Fruit fly (Drosophila melanogaster) whole organism, embryonic: ENCODE data around the gene CG46307.

ENCODE experiments used
- Abd-B ChIP-seq: fragments of 200-800 bp; sonication (Bioruptor generic); optimal IDR thresholded peaks from 2 replicates; lab custom pipeline; 2018; ENCODE audit warnings: missing biosample characterization, mild to moderate bottlenecking, missing genetic modification characterization, moderate library complexity
- Antp ChIP-seq: fragments of 200-800 bp; sonication (Bioruptor generic); optimal IDR thresholded peaks from 3 replicates; lab custom pipeline; 2016; ENCODE audit warnings: missing biosample characterization, missing genetic modification characterization
- BEAF-32 ChIP-seq: fragments of 200-800 bp; sonication (Bioruptor generic); optimal IDR thresholded peaks from 3 replicates; lab custom pipeline; 2017; ENCODE audit warnings: missing biosample characterization, missing genetic modification characterization, mild to moderate bottlenecking, moderate library complexity, missing genetic modification reagents
- CG11398 ChIP-seq: fragments of 200-800 bp; sonication (Bioruptor generic); optimal IDR thresholded peaks from 2 replicates; lab custom pipeline; 2016; ENCODE audit warnings: missing biosample characterization, missing genetic modification characterization
- CG12659 ChIP-seq: fragments of 200-800 bp; sonication (Bioruptor generic); optimal IDR thresholded peaks from 3 replicates; lab custom pipeline; 2017; ENCODE audit warnings: mild to moderate bottlenecking, missing biosample characterization, missing genetic modification reagents, missing genetic modification characterization
- CG1603 ChIP-seq: fragments of 200-800 bp; sonication (Bioruptor generic); optimal IDR thresholded peaks from 2 replicates; lab custom pipeline; 2019; ENCODE audit warnings: missing biosample characterization, mild to moderate bottlenecking, missing genetic modification characterization, moderate library complexity
- CG2678 ChIP-seq: fragments of 200-800 bp; sonication (Bioruptor generic); optimal IDR thresholded peaks from 3 replicates; lab custom pipeline; 2019; ENCODE audit warnings: missing biosample characterization, mild to moderate bottlenecking, missing genetic modification characterization, moderate library complexity
- CG5245 ChIP-seq: fragments of 200-800 bp; sonication (Bioruptor generic); optimal IDR thresholded peaks from 3 replicates; lab custom pipeline; 2016; ENCODE audit warnings: missing biosample characterization, missing genetic modification characterization
- CG6175 ChIP-seq: fragments of 200-800 bp; sonication (Bioruptor generic); IDR thresholded peaks from 3 replicates; pipeline ENCODE4 v1.3.6; 2022; ENCODE audit warnings: missing biosample characterization, missing genetic modification characterization
- CG6683 ChIP-seq: fragments of 200-800 bp; sonication (Bioruptor generic); optimal IDR thresholded peaks from 2 replicates; lab custom pipeline; 2017; ENCODE audit warnings: missing biosample characterization, mild to moderate bottlenecking, missing genetic modification characterization, missing genetic modification reagents
- CG6689 ChIP-seq: fragments of 200-800 bp; sonication (Bioruptor generic); IDR thresholded peaks from 2 replicates; pipeline ENCODE4 v1.3.6; 2022; ENCODE audit warnings: missing biosample characterization, missing genetic modification characterization
- CG6765 ChIP-seq: fragments of 200-800 bp; sonication (Bioruptor generic); optimal IDR thresholded peaks from 3 replicates; lab custom pipeline; 2017; ENCODE audit warnings: missing biosample characterization, mild to moderate bottlenecking, missing genetic modification characterization
- CG9215 ChIP-seq: fragments of 200-800 bp; sonication (Bioruptor generic); IDR thresholded peaks from 2 replicates; pipeline ENCODE4 v1.3.6; 2022; ENCODE audit warnings: missing biosample characterization, missing genetic modification characterization
- CG9817 ChIP-seq: fragments of 200-800 bp; sonication (Bioruptor generic); optimal IDR thresholded peaks from 2 replicates; lab custom pipeline; 2018; ENCODE audit warnings: missing biosample characterization, mild to moderate bottlenecking, missing genetic modification characterization, moderate library complexity
- CoRest ChIP-seq: fragments of 200-800 bp; sonication (Bioruptor generic); optimal IDR thresholded peaks from 3 replicates; lab custom pipeline; 2018; ENCODE audit warnings: missing biosample characterization, mild to moderate bottlenecking, missing genetic modification characterization, moderate library complexity
- Elba2 ChIP-seq: fragments of 200-800 bp; sonication (Bioruptor generic); optimal IDR thresholded peaks from 3 replicates; lab custom pipeline; 2016; ENCODE audit warnings: missing biosample characterization, missing genetic modification characterization
- Ets97D ChIP-seq: fragments of 200-800 bp; sonication (Bioruptor generic); optimal IDR thresholded peaks from 3 replicates; lab custom pipeline; 2016; ENCODE audit warnings: missing biosample characterization, missing genetic modification characterization
- HHEX ChIP-seq: fragments of 200-800 bp; sonication (Bioruptor generic); optimal IDR thresholded peaks from 3 replicates; lab custom pipeline; 2017; ENCODE audit warnings: missing biosample characterization, mild to moderate bottlenecking, missing genetic modification characterization, missing genetic modification reagents
- HmgZ ChIP-seq: fragments of 200-800 bp; sonication (Bioruptor generic); optimal IDR thresholded peaks from 2 replicates; lab custom pipeline; 2018; ENCODE audit warnings: missing biosample characterization, mild to moderate bottlenecking, missing genetic modification characterization
- Hr51 ChIP-seq, 2 experiments: fragments of 200-800 bp; sonication (Bioruptor generic); optimal IDR thresholded peaks; 2 replicates in 1 of 2; 3 replicates in 1 of 2; lab custom pipeline; 2016 to 2018; ENCODE audit warnings: missing biosample characterization in 2 of 2, missing genetic modification characterization in 2 of 2, mild to moderate bottlenecking in 1 of 2, moderate library complexity in 1 of 2
- Hsf ChIP-seq: fragments of 200-800 bp; sonication (Bioruptor generic); optimal IDR thresholded peaks from 3 replicates; lab custom pipeline; 2016; ENCODE audit warnings: missing biosample characterization, missing genetic modification characterization
- Mad ChIP-seq: fragments of 200-800 bp; sonication (Bioruptor generic); optimal IDR thresholded peaks from 2 replicates; lab custom pipeline; 2016; ENCODE audit warnings: missing biosample characterization, missing genetic modification characterization
- Mrtf ChIP-seq: fragments of 200-800 bp; sonication (Bioruptor generic); IDR thresholded peaks from 3 replicates; pipeline ENCODE4 v1.3.6; 2022; ENCODE audit warnings: missing biosample characterization, missing genetic modification characterization
- Neu2 ChIP-seq: fragments of 200-800 bp; sonication (Bioruptor generic); optimal IDR thresholded peaks from 3 replicates; lab custom pipeline; 2016; ENCODE audit warnings: missing biosample characterization, missing genetic modification characterization, borderline replicate concordance
- Nf-YA ChIP-seq: fragments of 200-800 bp; sonication (Bioruptor generic); IDR thresholded peaks from 2 replicates; pipeline ENCODE4 v1.3.6; 2022; ENCODE audit warnings: missing biosample characterization, missing genetic modification characterization
- Nf-YB ChIP-seq: fragments of 200-800 bp; sonication (Bioruptor generic); optimal IDR thresholded peaks from 3 replicates; lab custom pipeline; 2019; ENCODE audit warnings: missing biosample characterization, mild to moderate bottlenecking, missing genetic modification characterization, moderate library complexity
- NfI ChIP-seq: fragments of 200-800 bp; sonication (Bioruptor generic); optimal IDR thresholded peaks from 3 replicates; lab custom pipeline; 2018; ENCODE audit warnings: missing biosample characterization, mild to moderate bottlenecking, missing genetic modification characterization, moderate library complexity
- Oaz ChIP-seq: fragments of 200-800 bp; sonication (Bioruptor generic); IDR thresholded peaks from 2 replicates; pipeline ENCODE4 v1.3.6; 2022; ENCODE audit warnings: missing biosample characterization, missing genetic modification characterization
- PHDP ChIP-seq: fragments of 200-800 bp; sonication (Bioruptor generic); optimal IDR thresholded peaks from 3 replicates; lab custom pipeline; 2018; ENCODE audit warnings: missing biosample characterization, mild to moderate bottlenecking, missing genetic modification characterization, moderate library complexity
- Poxn ChIP-seq: fragments of 200-800 bp; sonication (Bioruptor generic); IDR thresholded peaks from 2 replicates; pipeline ENCODE4 v1.3.6; 2022; ENCODE audit warnings: missing biosample characterization, missing genetic modification characterization
- Sox100B ChIP-seq: fragments of 200-800 bp; sonication (Bioruptor generic); optimal IDR thresholded peaks from 3 replicates; lab custom pipeline; 2018; ENCODE audit warnings: missing biosample characterization, mild to moderate bottlenecking, missing genetic modification characterization
- Ssrp ChIP-seq: fragments of 200-800 bp; sonication (Bioruptor generic); optimal IDR thresholded peaks from 2 replicates; lab custom pipeline; 2018; ENCODE audit warnings: missing biosample characterization, mild to moderate bottlenecking, missing genetic modification characterization, moderate library complexity
- Taf1 ChIP-seq: fragments of 200-800 bp; sonication (Bioruptor generic); IDR thresholded peaks from 2 replicates; pipeline ENCODE4 v1.3.6; 2022; ENCODE audit warnings: missing biosample characterization, missing genetic modification characterization
- al ChIP-seq: fragments of 200-800 bp; sonication (Bioruptor generic); IDR thresholded peaks from 2 replicates; pipeline ENCODE4 v1.3.6; 2022; ENCODE audit warnings: missing biosample characterization, missing genetic modification characterization
- aop ChIP-seq: fragments of 200-800 bp; sonication (Bioruptor generic); IDR thresholded peaks from 2 replicates; pipeline ENCODE4 v1.3.6; 2022; ENCODE audit warnings: missing biosample characterization, missing genetic modification characterization
- ase ChIP-seq: fragments of 200-800 bp; sonication (Bioruptor generic); IDR thresholded peaks from 3 replicates; pipeline ENCODE4 v1.3.6; 2022; ENCODE audit warnings: missing biosample characterization, missing genetic modification characterization
- cg ChIP-seq: fragments of 200-800 bp; sonication (Bioruptor generic); optimal IDR thresholded peaks from 3 replicates; lab custom pipeline; 2019; ENCODE audit warnings: missing biosample characterization, mild to moderate bottlenecking, missing genetic modification characterization, moderate library complexity
- da ChIP-seq: fragments of 200-800 bp; sonication (Bioruptor generic); optimal IDR thresholded peaks from 2 replicates; lab custom pipeline; 2016; ENCODE audit warnings: missing biosample characterization, missing genetic modification characterization
- danr ChIP-seq: fragments of 200-800 bp; sonication (Bioruptor generic); IDR thresholded peaks from 2 replicates; pipeline ENCODE4 v1.3.6; 2022; ENCODE audit warnings: missing biosample characterization, missing genetic modification characterization
- dimm ChIP-seq: fragments of 200-800 bp; sonication (Bioruptor generic); IDR thresholded peaks from 2 replicates; pipeline ENCODE4 v1.3.6; 2022; ENCODE audit warnings: missing biosample characterization, missing genetic modification characterization
- fd3F ChIP-seq: fragments of 200-800 bp; sonication (Bioruptor generic); optimal IDR thresholded peaks from 2 replicates; lab custom pipeline; 2018; ENCODE audit warnings: missing biosample characterization, mild to moderate bottlenecking, missing genetic modification characterization, moderate library complexity
- fu2 ChIP-seq: fragments of 200-800 bp; sonication (Bioruptor generic); optimal IDR thresholded peaks from 2 replicates; lab custom pipeline; 2016; ENCODE audit warnings: missing biosample characterization, missing genetic modification characterization
- pb ChIP-seq: fragments of 200-800 bp; sonication (Bioruptor generic); optimal IDR thresholded peaks from 3 replicates; lab custom pipeline; 2016; ENCODE audit warnings: missing biosample characterization, missing genetic modification characterization
- ranshi ChIP-seq: fragments of 200-800 bp; sonication (Bioruptor generic); IDR thresholded peaks from 2 replicates; pipeline ENCODE4 v1.3.6; 2022; ENCODE audit warnings: missing biosample characterization, missing genetic modification characterization
- row ChIP-seq: fragments of 200-800 bp; sonication (Bioruptor generic); IDR thresholded peaks from 3 replicates; pipeline ENCODE4 v1.3.6; 2022; ENCODE audit warnings: missing biosample characterization, missing genetic modification characterization
- run ChIP-seq: fragments of 200-800 bp; sonication (Bioruptor generic); optimal IDR thresholded peaks from 3 replicates; lab custom pipeline; 2018; ENCODE audit warnings: missing biosample characterization, mild to moderate bottlenecking, missing genetic modification characterization
- sens-2 ChIP-seq: fragments of 200-800 bp; sonication (Bioruptor generic); IDR thresholded peaks from 2 replicates; pipeline ENCODE4 v1.3.6; 2022; ENCODE audit warnings: missing biosample characterization, missing genetic modification characterization
- slp2 ChIP-seq: fragments of 200-800 bp; sonication (Bioruptor generic); optimal IDR thresholded peaks from 2 replicates; lab custom pipeline; 2016; ENCODE audit warnings: missing biosample characterization, missing genetic modification characterization
- tio ChIP-seq: fragments of 200-800 bp; sonication (Bioruptor generic); optimal IDR thresholded peaks from 2 replicates; lab custom pipeline; 2017; ENCODE audit warnings: missing biosample characterization, missing genetic modification characterization, inconsistent platforms
- tx ChIP-seq: fragments of 200-800 bp; sonication (Bioruptor generic); optimal IDR thresholded peaks from 2 replicates; lab custom pipeline; 2016; ENCODE audit warnings: missing biosample characterization, missing genetic modification characterization
- z ChIP-seq: fragments of 200-800 bp; sonication (Bioruptor generic); IDR thresholded peaks from 3 replicates; pipeline ENCODE4 v1.3.6; 2022; ENCODE audit warnings: missing biosample characterization, missing genetic modification characterization

CG46307 gene

dm6 chr2L:21158554-21158953, 54.2 kb downstream of the CG46307 start, which contains the start of the genes Coq3 and Pld3 (continued):
- peak; percentile 56; the same call in 1 of the 2 replicates for TF ChIP-seq danr
- TF ChIP-seq cg (GFP tag; lab: Kevin White, UChicago), result no peak
- peak; percentile 46 for TF ChIP-seq run (tag; lab: Kevin White, UChicago)
- TF ChIP-seq CG6683 (GFP tag; lab: Kevin White, UChicago), result peak; percentile 66
- peak; percentile 69 to 82 for TF ChIP-seq Hr51 (GFP tag; optimal IDR thresholded peaks at IDR 0.05; lab: Kevin White, UChicago)
- peak; percentile 73 for TF ChIP-seq Ssrp (tag; lab: Kevin White, UChicago)
- peak; percentile 66 for TF ChIP-seq fd3F (GFP tag; lab: Kevin White, UChicago)
- TF ChIP-seq Mrtf (GFP tag; lab: Robert Waterston, UW), result peak; percentile 69; the same call in 1 of the 3 replicates
- no peak for TF ChIP-seq Neu2 (GFP tag; lab: Kevin White, UChicago)
- TF ChIP-seq fu2 (GFP tag; lab: Kevin White, UChicago), result peak; percentile 58
- peak; percentile 76; the same call in 2 of the 3 replicates for TF ChIP-seq ase
- TF ChIP-seq CoRest (tag; lab: Kevin White, UChicago), result peak; percentile 82
- peak; percentile 63; the same call in 1 of the 2 replicates for TF ChIP-seq aop (GFP tag; lab: Robert Waterston, UW)
- TF ChIP-seq Antp (GFP tag; lab: Kevin White, UChicago), result peak; percentile 61
- no peak for TF ChIP-seq Elba2 (GFP tag; lab: Kevin White, UChicago)
- peak; percentile 58 for TF ChIP-seq Nf-YB
- TF ChIP-seq Taf1, result no peak
- peak; percentile 72 for TF ChIP-seq CG9215 (GFP tag; lab: Robert Waterston, UW)
- peak; percentile 80 for TF ChIP-seq Mad (GFP tag; lab: Kevin White, UChicago)
- TF ChIP-seq CG1603, result peak; percentile 75
- peak; percentile 3 for TF ChIP-seq BEAF-32 (GFP tag; lab: Kevin White, UChicago)
- TF ChIP-seq tx (GFP tag; lab: Kevin White, UChicago), result peak; percentile 62
- peak; percentile 84 for TF ChIP-seq NfI (GFP tag; lab: Kevin White, UChicago)
- TF ChIP-seq al, result peak; percentile 61
- TF ChIP-seq CG9817 (tag; lab: Kevin White, UChicago), result peak; percentile 77
- TF ChIP-seq pb, result no peak
- peak; percentile 84 for TF ChIP-seq CG12659 (GFP tag; lab: Kevin White, UChicago)
- TF ChIP-seq Poxn (GFP tag; lab: Robert Waterston, UW), result no peak
- TF ChIP-seq slp2 (GFP tag; lab: Kevin White, UChicago), result peak; percentile 48
- peak; percentile 81 for TF ChIP-seq sens-2 (GFP tag; lab: Robert Waterston, UW)
- peak; percentile 69 for TF ChIP-seq Sox100B (GFP tag; lab: Kevin White, UChicago)
- TF ChIP-seq CG11398 (GFP tag; lab: Kevin White, UChicago), result no peak
- TF ChIP-seq HmgZ (tag; lab: Kevin White, UChicago), result peak; percentile 89
- TF ChIP-seq CG6765 (GFP tag; lab: Kevin White, UChicago), result peak; percentile 66
- TF ChIP-seq Oaz, result 0 out of 2 replicates have a peak, but pooled peaks have one; percentile 20
- TF ChIP-seq Hsf (GFP tag; lab: Kevin White, UChicago), result peak; percentile 85
- TF ChIP-seq HHEX (GFP tag; lab: Kevin White, UChicago), result peak; percentile 80
- TF ChIP-seq CG6175 (GFP tag; lab: Robert Waterston, UW), result no peak
- TF ChIP-seq da (GFP tag; lab: Kevin White, UChicago), result peak; percentile 8
- TF ChIP-seq Abd-B (GFP tag; lab: Kevin White, UChicago), result peak; percentile 60
- TF ChIP-seq Nf-YA (GFP tag; lab: Robert Waterston, UW), result peak; percentile 69
- TF ChIP-seq CG2678 (tag; lab: Kevin White, UChicago), result peak; percentile 90
- TF ChIP-seq Ets97D (GFP tag; lab: Kevin White, UChicago), result peak; percentile 35
- TF ChIP-seq ranshi (GFP tag; lab: Robert Waterston, UW), result peak; percentile 79
- peak; percentile 82 for TF ChIP-seq CG6689 (GFP tag; lab: Robert Waterston, UW)
- TF ChIP-seq tio, result peak; percentile 77
- TF ChIP-seq row (GFP tag; lab: Robert Waterston, UW), result peak; percentile 85
- peak; percentile 75 for TF ChIP-seq CG5245 (GFP tag; lab: Kevin White, UChicago)
- TF ChIP-seq PHDP (tag; lab: Kevin White, UChicago), result peak; percentile 86
- TF ChIP-seq z (GFP tag; lab: Robert Waterston, UW), result no peak
- no peak for TF ChIP-seq dimm (GFP tag; lab: Robert Waterston, UW)
